Worm (Caenorhabditis elegans) whole organism, L2 larva: ENCODE results near the gene Y50D7A.10.

Experiments used
- R02D3.7 ChIP-seq: fragments of 150-350 bp; optimal IDR thresholded peaks from 2 replicates; lab custom pipeline; 2014; ENCODE audit warnings: missing biosample characterization, missing genetic modification characterization
- aly-2 ChIP-seq: fragments of 150-350 bp; optimal IDR thresholded peaks from 2 replicates; lab custom pipeline; 2014; ENCODE audit warnings: missing biosample characterization, missing genetic modification characterization
- crh-2 ChIP-seq: sonication (generic microtip); optimal IDR thresholded peaks from 2 replicates; lab custom pipeline; 2017; ENCODE audit warnings: missing biosample characterization, missing genetic modification characterization
- nhr-25 ChIP-seq: fragments of 150-350 bp; sonication (generic microtip); optimal IDR thresholded peaks from 3 replicates; lab custom pipeline; 2014; ENCODE audit warnings: missing biosample characterization, missing genetic modification characterization
- nhr-77 ChIP-seq: fragments of 150-350 bp; optimal IDR thresholded peaks from 2 replicates; lab custom pipeline; 2014; ENCODE audit warnings: missing biosample characterization, missing genetic modification characterization

ce11 chrIII:311174-311573 is 4.1 kb upstream of the Y50D7A.10 start:
- TF ChIP-seq crh-2 (tag; lab: Kevin White, UChicago) (no peak), nhr-25 (tag; lab: Kevin White, UChicago) (no peak), nhr-77 (tag; lab: Kevin White, UChicago) (no peak), aly-2 (no peak), R02D3.7 (tag; lab: Kevin White, UChicago) (no peak)
